Worm (Caenorhabditis elegans) whole organism, late embryonic: Measurements from ENCODE around the gene ugt-21.

Source experiments
- C08G9.2 ChIP-seq: sonication (generic microtip); optimal IDR thresholded peaks from 2 replicates; lab custom pipeline; 2016; ENCODE audit warnings: mild to moderate bottlenecking, missing genetic modification characterization, moderate library complexity, missing compliant biosample characterization
- C38D4.7 ChIP-seq: fragments of 200-800 bp; sonication (Bioruptor generic); optimal IDR thresholded peaks from 2 replicates; lab custom pipeline; 2018; ENCODE audit warnings: mild to moderate bottlenecking, missing genetic modification characterization, moderate library complexity, missing compliant biosample characterization
- F13H6.1 ChIP-seq: sonication (generic microtip); optimal IDR thresholded peaks from 2 replicates; lab custom pipeline; 2016; ENCODE audit warnings: missing genetic modification characterization, missing compliant biosample characterization
- Y22D7AL.16 ChIP-seq: sonication (generic microtip); optimal IDR thresholded peaks from 2 replicates; lab custom pipeline; 2016; ENCODE audit warnings: missing genetic modification characterization, missing compliant biosample characterization
- ahr-1 ChIP-seq: sonication (generic microtip); optimal IDR thresholded peaks from 2 replicates; lab custom pipeline; 2016; ENCODE audit warnings: missing genetic modification characterization, missing compliant biosample characterization
- ceh-14 ChIP-seq: sonication (generic microtip); optimal IDR thresholded peaks from 2 replicates; lab custom pipeline; 2016; ENCODE audit warnings: missing genotype, missing genetic modification characterization, missing compliant biosample characterization
- ceh-18 ChIP-seq: sonication (generic microtip); optimal IDR thresholded peaks from 2 replicates; lab custom pipeline; 2016; ENCODE audit warnings: missing genetic modification characterization, missing compliant biosample characterization
- ceh-2 ChIP-seq: sonication (generic microtip); optimal IDR thresholded peaks from 2 replicates; lab custom pipeline; 2016; ENCODE audit warnings: missing genotype, missing genetic modification characterization, missing compliant biosample characterization
- ceh-22 ChIP-seq: sonication (generic microtip); optimal IDR thresholded peaks from 2 replicates; lab custom pipeline; 2017; ENCODE audit warnings: missing biosample characterization, missing genetic modification characterization
- ceh-30 ChIP-seq: fragments of 150-350 bp; optimal IDR thresholded peaks from 2 replicates; lab custom pipeline; 2014; ENCODE audit warnings: missing biosample characterization, missing genetic modification characterization
- ceh-31 ChIP-seq: sonication (generic microtip); optimal IDR thresholded peaks from 2 replicates; lab custom pipeline; 2016; ENCODE audit warnings: missing genetic modification characterization, missing compliant biosample characterization
- ceh-34 ChIP-seq: sonication (generic microtip); optimal IDR thresholded peaks from 2 replicates; lab custom pipeline; 2016; ENCODE audit warnings: mild to moderate bottlenecking, missing genetic modification characterization, missing compliant biosample characterization
- ceh-48 ChIP-seq: sonication (generic microtip); optimal IDR thresholded peaks from 2 replicates; lab custom pipeline; 2016; ENCODE audit warnings: missing genetic modification characterization, inconsistent platforms, missing compliant biosample characterization
- ceh-6 ChIP-seq: fragments of 200-800 bp; sonication (Bioruptor generic); optimal IDR thresholded peaks from 2 replicates; lab custom pipeline; 2018; ENCODE audit warnings: mild to moderate bottlenecking, missing genetic modification characterization, missing compliant biosample characterization
- ceh-9 ChIP-seq: sonication (generic microtip); optimal IDR thresholded peaks from 2 replicates; lab custom pipeline; 2016; ENCODE audit warnings: mild to moderate bottlenecking, missing genetic modification characterization, inconsistent platforms, missing compliant biosample characterization
- dmd-4 ChIP-seq: sonication (generic microtip); optimal IDR thresholded peaks from 2 replicates; lab custom pipeline; 2016; ENCODE audit warnings: borderline replicate concordance, missing genetic modification characterization, missing compliant biosample characterization
- elt-2 ChIP-seq: sonication (generic microtip); optimal IDR thresholded peaks from 2 replicates; lab custom pipeline; 2016; ENCODE audit warnings: missing genetic modification reagents, missing genetic modification characterization, missing compliant biosample characterization
- fkh-10 ChIP-seq: fragments of 150-350 bp; optimal IDR thresholded peaks from 2 replicates; lab custom pipeline; 2014; ENCODE audit warnings: missing biosample characterization, missing genetic modification reagents, missing genetic modification characterization
- gmeb-2 ChIP-seq: sonication (generic microtip); optimal IDR thresholded peaks from 2 replicates; lab custom pipeline; 2016; ENCODE audit warnings: missing genetic modification characterization, inconsistent platforms, missing compliant biosample characterization
- hlh-13 ChIP-seq: fragments of 200-800 bp; sonication (Bioruptor generic); optimal IDR thresholded peaks from 2 replicates; lab custom pipeline; 2018; ENCODE audit warnings: mild to moderate bottlenecking, missing genetic modification characterization, missing compliant biosample characterization
- hlh-15 ChIP-seq: sonication (generic microtip); optimal IDR thresholded peaks from 2 replicates; lab custom pipeline; 2016; ENCODE audit warnings: missing genetic modification characterization, missing compliant biosample characterization
- hlh-6 ChIP-seq: sonication (generic microtip); optimal IDR thresholded peaks from 2 replicates; lab custom pipeline; 2016; ENCODE audit warnings: missing genotype, missing genetic modification characterization, missing compliant biosample characterization
- lim-6 ChIP-seq: sonication (generic microtip); optimal IDR thresholded peaks from 2 replicates; lab custom pipeline; 2016; ENCODE audit warnings: missing genetic modification characterization, missing compliant biosample characterization
- lin-11 ChIP-seq: fragments of 200-800 bp; sonication (Bioruptor generic); optimal IDR thresholded peaks from 2 replicates; lab custom pipeline; 2018; ENCODE audit warnings: mild to moderate bottlenecking, missing genetic modification characterization, missing compliant biosample characterization
- madf-2 ChIP-seq: sonication (generic microtip); optimal IDR thresholded peaks from 2 replicates; lab custom pipeline; 2017; ENCODE audit warnings: missing genetic modification characterization, missing compliant biosample characterization
- mec-3 ChIP-seq: sonication (generic microtip); optimal IDR thresholded peaks from 2 replicates; lab custom pipeline; 2016; ENCODE audit warnings: borderline replicate concordance, missing genetic modification characterization, missing compliant biosample characterization
- nhr-232 ChIP-seq: sonication (generic microtip); optimal IDR thresholded peaks from 2 replicates; lab custom pipeline; 2016; ENCODE audit warnings: missing genetic modification characterization, missing compliant biosample characterization
- pag-3 ChIP-seq: sonication (generic microtip); optimal IDR thresholded peaks from 2 replicates; lab custom pipeline; 2016; ENCODE audit warnings: missing compliant biosample characterization, missing genetic modification characterization, borderline replicate concordance
- pax-1 ChIP-seq: fragments of 150-350 bp; optimal IDR thresholded peaks from 2 replicates; lab custom pipeline; 2014; ENCODE audit warnings: missing biosample characterization, missing genetic modification characterization
- pha-4 ChIP-seq: fragments of 150-350 bp; optimal IDR thresholded peaks from 2 replicates; lab custom pipeline; 2018; ENCODE audit warnings: missing biosample characterization, missing genetic modification reagents, missing genetic modification characterization
- pros-1 ChIP-seq: fragments of 150-350 bp; optimal IDR thresholded peaks from 2 replicates; lab custom pipeline; 2014; ENCODE audit warnings: missing biosample characterization, missing genetic modification reagents, missing genetic modification characterization
- ref-2 ChIP-seq: sonication (generic microtip); optimal IDR thresholded peaks from 2 replicates; lab custom pipeline; 2016; ENCODE audit warnings: missing genetic modification characterization, missing compliant biosample characterization
- rnt-1 ChIP-seq: sonication (generic microtip); optimal IDR thresholded peaks from 2 replicates; lab custom pipeline; 2016; ENCODE audit warnings: missing genetic modification characterization, missing compliant biosample characterization
- sox-2 ChIP-seq: fragments of 200-800 bp; sonication (Bioruptor generic); IDR thresholded peaks from 2 replicates; pipeline ENCODE4 v1.3.6; 2022; ENCODE audit warnings: missing genetic modification reagents, missing genetic modification characterization, missing compliant biosample characterization
- tbx-7 ChIP-seq: sonication (generic microtip); optimal IDR thresholded peaks from 2 replicates; lab custom pipeline; 2016; ENCODE audit warnings: missing genotype, missing genetic modification characterization, missing compliant biosample characterization
- unc-3 ChIP-seq, 2 experiments: fragments of 200-800 bp in 1 of 2; sonication (Bioruptor generic) in 1 of 2; sonication (generic microtip) in 1 of 2; conservative IDR thresholded peaks in 1 of 2; optimal IDR thresholded peaks in 1 of 2; 2 replicates each; pipeline versions ENCODE4 v1.3.6 to Lab custom; 2016 to 2022; ENCODE audit warnings: missing compliant biosample characterization in 2 of 2, missing genetic modification characterization in 2 of 2, missing genetic modification reagents in 1 of 2
- unc-42 ChIP-seq: sonication (generic microtip); optimal IDR thresholded peaks from 2 replicates; lab custom pipeline; 2016; ENCODE audit warnings: missing genotype, missing genetic modification characterization, missing compliant biosample characterization
- unc-55 ChIP-seq: sonication (generic microtip); optimal IDR thresholded peaks from 2 replicates; lab custom pipeline; 2017; ENCODE audit warnings: missing biosample characterization, missing genetic modification reagents, missing genetic modification characterization
- unc-86 ChIP-seq: sonication (generic microtip); optimal IDR thresholded peaks from 2 replicates; lab custom pipeline; 2016; ENCODE audit warnings: missing genetic modification characterization, missing compliant biosample characterization
- ztf-16 ChIP-seq: sonication (generic microtip); optimal IDR thresholded peaks from 2 replicates; lab custom pipeline; 2017; ENCODE audit warnings: missing genetic modification characterization, missing compliant biosample characterization

The ugt-21 gene

ce11 chrIV:9536124-9536523 lies 36.0 kb downstream of the ugt-21 start:
- no peak for TF ChIP-seq ceh-2 (tag; lab: Kevin White, UChicago)
- TF ChIP-seq dmd-4, result no peak
- TF ChIP-seq ceh-9 (tag; lab: Kevin White, UChicago), result no peak
- no peak for TF ChIP-seq nhr-232 (tag; lab: Kevin White, UChicago)
- TF ChIP-seq unc-86 (tag; lab: Kevin White, UChicago), result no peak

- TF ChIP-seq elt-2 (tag; lab: Kevin White, UChicago), result peak; percentile 2
- no peak for TF ChIP-seq pha-4 (tag; lab: Kevin White, UChicago)
Observed at ce11 chrIV:9537500-9537899, 37.4 kb downstream of the ugt-21 start.

- TF ChIP-seq C08G9.2 (tag; lab: Kevin White, UChicago) (no peak), hlh-13 (GFP tag; lab: Kevin White, UChicago) (no peak), unc-55 (peak; percentile 96), tbx-7 (tag; lab: Kevin White, UChicago) (no peak), Y22D7AL.16 (tag; lab: Kevin White, UChicago) (no peak), ceh-6 (no peak), F13H6.1 (tag; lab: Kevin White, UChicago) (no peak), pag-3 (tag; lab: Kevin White, UChicago) (no peak), ceh-18 (tag; lab: Kevin White, UChicago) (peak; percentile 66), ceh-14 (tag; lab: Kevin White, UChicago) (no peak), ref-2 (tag; lab: Kevin White, UChicago) (no peak), pax-1 (no peak), rnt-1 (tag; lab: Kevin White, UChicago) (peak; percentile 28), sox-2 (GFP tag; lab: Robert Waterston, UW) (no peak)
Observed at ce11 chrIV:9538214-9538613, 38.1 kb downstream of the ugt-21 start.

- no peak for TF ChIP-seq fkh-10 (GFP tag; lab: Kevin White, UChicago)
- TF ChIP-seq ztf-16 (tag; lab: Kevin White, UChicago), result no peak
- no peak for TF ChIP-seq lin-11 (tag; lab: Kevin White, UChicago)
- TF ChIP-seq hlh-6 (tag; lab: Kevin White, UChicago), result no peak
- no peak for TF ChIP-seq pros-1 (tag; lab: Kevin White, UChicago)
- no peak for TF ChIP-seq sox-2 (GFP tag; lab: Robert Waterston, UW)
- TF ChIP-seq madf-2 (tag; lab: Kevin White, UChicago), result no peak
- TF ChIP-seq ahr-1, result no peak
- no peak for TF ChIP-seq C38D4.7 (GFP tag; lab: Kevin White, UChicago)
- TF ChIP-seq ref-2 (tag; lab: Kevin White, UChicago), result no peak
- TF ChIP-seq ceh-2 (tag; lab: Kevin White, UChicago), result no peak
- no peak for TF ChIP-seq mec-3
Observed at ce11 chrIV:9540342-9540856, 40.3 kb downstream of the ugt-21 start, which contains the start of gene fbl-1. fbl-1 (plus strand) TSS chrIV:9540806.

ce11 chrIV:9545986-9546385 lies 45.9 kb downstream of the ugt-21 start, which contains the start of gene T05A1.5:
T05A1.5 (plus strand) TSS chrIV:9546286.
- TF ChIP-seq sox-2 (GFP tag; lab: Robert Waterston, UW), result no peak
- TF ChIP-seq ceh-48 (tag; lab: Kevin White, UChicago), result no peak
- no peak for TF ChIP-seq ceh-31
- TF ChIP-seq ceh-9 (tag; lab: Kevin White, UChicago), result no peak
- TF ChIP-seq ceh-34 (tag; lab: Kevin White, UChicago), result no peak
- no peak for TF ChIP-seq pha-4 (tag; lab: Kevin White, UChicago)
- TF ChIP-seq hlh-15 (tag; lab: Kevin White, UChicago), result no peak
- TF ChIP-seq unc-3 (GFP tag; conservative IDR thresholded peaks at IDR 0.05; lab: Robert Waterston, UW), result no peak
- TF ChIP-seq unc-3 (tag; optimal IDR thresholded peaks at IDR 0.05; lab: Kevin White, UChicago), result no peak
- no peak for TF ChIP-seq madf-2 (tag; lab: Kevin White, UChicago)
- TF ChIP-seq ceh-30 (tag; lab: Kevin White, UChicago), result no peak
- TF ChIP-seq ceh-22, result no peak
- no peak for TF ChIP-seq Y22D7AL.16 (tag; lab: Kevin White, UChicago)
- no peak for TF ChIP-seq unc-42
- TF ChIP-seq ceh-18 (tag; lab: Kevin White, UChicago), result no peak
- TF ChIP-seq ceh-2 (tag; lab: Kevin White, UChicago), result no peak
- no peak for TF ChIP-seq gmeb-2 (tag; lab: Kevin White, UChicago)
- TF ChIP-seq hlh-13 (GFP tag; lab: Kevin White, UChicago), result no peak
- TF ChIP-seq lim-6 (tag; lab: Kevin White, UChicago), result no peak
